Worm (Caenorhabditis elegans): ENCODE measurements around the gene R05G6.3.

The R05G6.3 gene

DNA sequence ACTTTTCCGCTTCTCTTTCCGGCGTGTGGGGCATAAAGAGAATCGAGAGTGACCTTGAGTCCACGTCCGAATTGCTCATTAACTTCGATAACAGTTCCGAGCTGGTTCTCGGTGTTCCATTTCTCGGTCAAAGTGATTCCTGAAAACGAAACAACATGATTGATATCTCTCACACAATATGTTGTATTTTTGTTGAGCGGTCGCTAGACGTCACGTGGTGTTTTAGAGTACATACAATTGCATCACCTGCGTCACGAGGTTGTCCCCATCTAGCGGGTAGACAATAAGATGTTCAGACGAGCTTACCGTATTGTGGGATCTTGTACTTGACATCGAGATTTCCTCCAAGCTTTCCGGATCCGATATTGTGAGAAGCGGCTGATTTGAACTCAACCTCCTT is 9.0 kb upstream of the R05G6.3 start (continued):
- TF ChIP-seq ceh-63 (GFP tag; optimal IDR thresholded peaks at IDR 0.05) (no peak), nhr-12 (tag; optimal IDR thresholded peaks at IDR 0.05) (no peak), ceh-88 (GFP tag; IDR thresholded peaks at IDR 0.05) (no peak), tbx-2 (tag; optimal IDR thresholded peaks at IDR 0.05) (no peak), pax-3 (tag; optimal IDR thresholded peaks at IDR 0.05) (peak; percentile 11), swsn-7 (tag; optimal IDR thresholded peaks at IDR 0.05) (peak; percentile 35), mep-1 (tag; optimal IDR thresholded peaks at IDR 0.05) (peak; percentile 53), xbp-1 (tag; optimal IDR thresholded peaks at IDR 0.05) (no peak), nhr-90 (tag; optimal IDR thresholded peaks at IDR 0.05; ENCODE audit: poor library complexity) (peak; percentile 67), lin-35 (GFP tag; optimal IDR thresholded peaks at IDR 0.05) (peak; percentile 28 to 80), lin-13 (GFP tag; optimal IDR thresholded peaks at IDR 0.05) (peak; percentile 56), Y116A8C.19 (tag; optimal IDR thresholded peaks at IDR 0.05; ENCODE audit: borderline replicate concordance) (no peak), sptf-1 (tag; optimal IDR thresholded peaks at IDR 0.05) (no peak), ceh-8 (GFP tag; optimal IDR thresholded peaks at IDR 0.05) (no peak), fkh-8 (tag; optimal IDR thresholded peaks at IDR 0.05) (no peak), tlp-1 (tag; optimal IDR thresholded peaks at IDR 0.05) (no peak), dsc-1 (tag; optimal IDR thresholded peaks at IDR 0.05) (no peak), blmp-1 (tag; optimal IDR thresholded peaks at IDR 0.05) (peak; percentile 57), nhr-19 (GFP tag; conservative IDR thresholded peaks at IDR 0.05) (peak; percentile 67), sup-37 (GFP tag; optimal IDR thresholded peaks at IDR 0.05) (no peak), ama-1 (optimal IDR thresholded peaks at IDR 0.05) (peak; percentile 79), jun-1 (tag; optimal IDR thresholded peaks at IDR 0.05) (no peak), lsy-2 (tag; optimal IDR thresholded peaks at IDR 0.05) (peak; percentile 35 to 59), efl-3 (GFP tag; optimal IDR thresholded peaks at IDR 0.05) (no peak), sox-4 (tag; optimal IDR thresholded peaks at IDR 0.05) (no peak), C34B4.2 (tag; optimal IDR thresholded peaks at IDR 0.05) (no peak), irx-1 (tag; optimal IDR thresholded peaks at IDR 0.05) (peak; percentile 17), isw-1 (GFP tag; IDR thresholded peaks at IDR 0.05) (no peak), efl-1 (optimal IDR thresholded peaks at IDR 0.05) (peak; percentile 11 to 45), efl-1 (GFP tag; optimal IDR thresholded peaks at IDR 0.05 in 1 of 2) (peak; percentile 59 to 97), egl-27 (tag; optimal IDR thresholded peaks at IDR 0.05) (no peak), pqm-1 (tag; optimal IDR thresholded peaks at IDR 0.05) (no peak), hlh-4 (tag; optimal IDR thresholded peaks at IDR 0.05) (no peak), aha-1 (tag; optimal IDR thresholded peaks at IDR 0.05) (no peak), fkh-4 (tag; optimal IDR thresholded peaks at IDR 0.05; ENCODE audit: borderline replicate concordance) (no peak), lin-14 (GFP tag; optimal IDR thresholded peaks at IDR 0.05) (peak; percentile 67), fos-1 (tag; optimal IDR thresholded peaks at IDR 0.05) (no peak)

DNA sequence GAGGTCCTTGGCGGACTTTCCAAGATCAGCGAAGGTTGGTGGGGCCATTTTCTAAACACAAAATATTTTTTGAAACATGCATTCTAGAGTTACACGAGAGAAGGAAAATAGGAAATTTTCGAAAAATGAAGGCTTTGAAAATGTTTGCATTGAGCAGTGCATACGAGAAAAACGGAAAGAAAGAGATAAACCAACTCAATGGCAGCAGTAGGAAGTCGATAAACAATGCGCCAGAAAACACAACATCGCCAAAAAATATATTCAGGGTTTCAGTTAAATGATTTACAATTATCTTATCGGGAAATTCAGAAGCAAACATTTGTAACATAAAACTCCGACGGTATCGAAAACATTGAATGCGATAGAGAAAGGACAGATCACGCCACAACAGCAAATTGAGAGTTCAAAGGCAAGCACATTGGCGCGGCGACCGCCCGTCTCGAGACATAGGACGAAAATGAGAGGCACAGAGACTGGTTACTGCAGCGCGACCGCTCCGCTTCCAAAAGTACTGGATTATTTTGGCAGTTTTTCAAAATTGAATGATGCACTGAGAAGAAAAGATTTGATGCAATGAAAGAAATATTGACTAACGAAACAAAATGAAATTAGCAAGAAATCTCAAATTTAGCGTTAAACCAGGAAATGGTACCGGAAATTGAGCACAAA is 8.4 kb upstream of the R05G6.3 start, which contains the start of the genes vdac-1 and R05G6.5:
vdac-1 (minus strand) TSS at position 51 of the 669 bp plus-strand sequence.
R05G6.5 (plus strand) TSS at position 527 of the 669 bp plus-strand sequence.
- TF ChIP-seq lir-3 (tag; optimal IDR thresholded peaks at IDR 0.05; ENCODE audit: poor library complexity) (peak; percentile 7), mep-1 (tag; optimal IDR thresholded peaks at IDR 0.05) (peak; percentile 54), lin-13 (GFP tag; optimal IDR thresholded peaks at IDR 0.05) (peak; percentile 82), dpl-1 (GFP tag; optimal IDR thresholded peaks at IDR 0.05) (peak; percentile 89 to 92 (median 92)), aly-2 (tag; optimal IDR thresholded peaks at IDR 0.05) (no peak), mab-9 (GFP tag; IDR thresholded peaks at IDR 0.05) (0 out of 2 replicates have a peak, but pooled peaks have one; percentile 17), ztf-4 (tag; optimal IDR thresholded peaks at IDR 0.05) (peak; percentile 55), nhr-77 (tag; optimal IDR thresholded peaks at IDR 0.05) (peak; percentile 90), swsn-7 (tag; optimal IDR thresholded peaks at IDR 0.05) (peak; percentile 82), zag-1 (tag; optimal IDR thresholded peaks at IDR 0.05) (no peak), egl-27 (tag; optimal IDR thresholded peaks at IDR 0.05) (peak in 1 of 2 experiments; percentile 33), skn-1 (tag; optimal IDR thresholded peaks at IDR 0.05) (peak; percentile 63), unc-130 (tag; optimal IDR thresholded peaks at IDR 0.05) (peak; percentile 81), ceh-63 (GFP tag; optimal IDR thresholded peaks at IDR 0.05) (no peak), nhr-11 (tag; optimal IDR thresholded peaks at IDR 0.05) (peak; percentile 24), ceh-8 (GFP tag; optimal IDR thresholded peaks at IDR 0.05) (no peak), C16A3.4 (tag; optimal IDR thresholded peaks at IDR 0.05) (peak; percentile 90), snpc-4 (tag; optimal IDR thresholded peaks at IDR 0.05) (peak; percentile 11), nhr-71 (tag; optimal IDR thresholded peaks at IDR 0.05) (peak; percentile 95), rnt-1 (tag; optimal IDR thresholded peaks at IDR 0.05) (peak; percentile 79), lsy-2 (tag; optimal IDR thresholded peaks at IDR 0.05) (peak; percentile 77 to 90), xbp-1 (tag; optimal IDR thresholded peaks at IDR 0.05) (peak; percentile 83), vab-15 (tag; optimal IDR thresholded peaks at IDR 0.05) (peak; percentile 8), unc-30 (tag; optimal IDR thresholded peaks at IDR 0.05) (no peak), dsc-1 (tag; optimal IDR thresholded peaks at IDR 0.05) (peak; percentile 57)

All from whole organism, L1 larva.